Fruit fly (Drosophila melanogaster): ENCODE measurements around the gene CG2004.
A peak's percentile ranks its signal among the peaks of the same experiment; 100 is the strongest.

Gene CG2004

dm6 chrX:8730306-8730705 is 15.6 kb upstream of the CG2004 start (continued):
- TF ChIP-seq Usf (GFP tag; optimal IDR thresholded peaks at IDR 0.05) (no peak), dysf (GFP tag; IDR thresholded peaks at IDR 0.05) (0 out of 3 replicates have a peak, but pooled peaks have one; percentile 36), row (GFP tag; IDR thresholded peaks at IDR 0.05) (peak; percentile 60), Side (GFP tag; optimal IDR thresholded peaks at IDR 0.05) (no peak), CG8924 (tag; optimal IDR thresholded peaks at IDR 0.05) (no peak), Oaz (GFP tag; IDR thresholded peaks at IDR 0.05) (no peak), salm (tag; optimal IDR thresholded peaks at IDR 0.05) (no peak), sd (tag; optimal IDR thresholded peaks at IDR 0.05) (no peak), ara (GFP tag; IDR thresholded peaks at IDR 0.05) (no peak), NC2β (GFP tag; optimal IDR thresholded peaks at IDR 0.05) (no peak), CG9932 (GFP tag; IDR thresholded peaks at IDR 0.05) (peak; percentile 32; the same call in 1 of the 2 replicates), HLH4C (GFP tag; IDR thresholded peaks at IDR 0.05; ENCODE audit: partially characterized antibody) (no peak), Fer2 (tag; optimal IDR thresholded peaks at IDR 0.05) (no peak), CG10654 (GFP tag; optimal IDR thresholded peaks at IDR 0.05) (no peak), Rfx (GFP tag; IDR thresholded peaks at IDR 0.05) (0 out of 2 replicates have a peak, but pooled peaks have one; percentile 38), gem (tag; optimal IDR thresholded peaks at IDR 0.05) (peak; percentile 31), Blimp-1 (GFP tag; optimal IDR thresholded peaks at IDR 0.05) (no peak), CG3163 (GFP tag; optimal IDR thresholded peaks at IDR 0.05) (no peak), CG4854 (GFP tag; optimal IDR thresholded peaks at IDR 0.05) (no peak), NK7.1 (GFP tag; optimal IDR thresholded peaks at IDR 0.05) (no peak), HmgZ (tag; optimal IDR thresholded peaks at IDR 0.05) (no peak), Drgx (GFP tag; IDR thresholded peaks at IDR 0.05) (no peak), Ssrp (tag; optimal IDR thresholded peaks at IDR 0.05) (no peak), CHES-1-like (GFP tag; optimal IDR thresholded peaks at IDR 0.05) (no peak), CG17802 (tag; optimal IDR thresholded peaks at IDR 0.05) (no peak), tup (GFP tag; optimal IDR thresholded peaks at IDR 0.05) (no peak), peb (GFP tag; IDR thresholded peaks at IDR 0.05) (no peak), CG12391 (tag; optimal IDR thresholded peaks at IDR 0.05) (peak; percentile 15), CG4328 (GFP tag; optimal IDR thresholded peaks at IDR 0.05) (no peak), nom (GFP tag; optimal IDR thresholded peaks at IDR 0.05) (peak; percentile 10), CG6791 (GFP tag; IDR thresholded peaks at IDR 0.05; ENCODE audit: partially characterized antibody) (no peak), CG31388 (GFP tag; optimal IDR thresholded peaks at IDR 0.05) (no peak), HLH3B (GFP tag; IDR thresholded peaks at IDR 0.05) (0 out of 2 replicates have a peak, but pooled peaks have one; percentile 22), CG15696 (tag; optimal IDR thresholded peaks at IDR 0.05) (peak; percentile 14), fd96Cb (tag; optimal IDR thresholded peaks at IDR 0.05) (peak; percentile 8), Dref (GFP tag; IDR thresholded peaks at IDR 0.05) (no peak), her (GFP tag; optimal IDR thresholded peaks at IDR 0.05) (no peak), CG10147 (GFP tag; optimal IDR thresholded peaks at IDR 0.05) (peak; percentile 13), CG8765 (GFP tag; IDR thresholded peaks at IDR 0.05) (0 out of 2 replicates have a peak, but pooled peaks have one; percentile 14), ac (GFP tag; optimal IDR thresholded peaks at IDR 0.05) (no peak), unpg (GFP tag; optimal IDR thresholded peaks at IDR 0.05) (no peak), Atf6 (GFP tag; IDR thresholded peaks at IDR 0.05) (no peak), bbx (GFP tag; IDR thresholded peaks at IDR 0.05; ENCODE audit: partially characterized antibody) (no peak), Nf-YB (GFP tag; optimal IDR thresholded peaks at IDR 0.05) (no peak), CG6272 (GFP tag; IDR thresholded peaks at IDR 0.05) (no peak), tna (GFP tag; IDR thresholded peaks at IDR 0.05; ENCODE audit: partially characterized antibody) (no peak), slp2 (GFP tag; optimal IDR thresholded peaks at IDR 0.05) (no peak), nerfin-1 (tag; optimal IDR thresholded peaks at IDR 0.05) (no peak), CG11398 (GFP tag; optimal IDR thresholded peaks at IDR 0.05) (no peak), CG6254 (GFP tag; optimal IDR thresholded peaks at IDR 0.05) (no peak), CG1602 (GFP tag; optimal IDR thresholded peaks at IDR 0.05) (no peak)

Data from whole organism, embryonic.